Worm (Caenorhabditis elegans): ENCODE measurements around the gene srbc-42.

ce11 chrV:2215352-2215751, 24.3 kb upstream of the srbc-42 start, which contains the start of gene nstp-8:
- TF ChIP-seq unc-39 (tag; optimal IDR thresholded peaks at IDR 0.05) (no peak), nhr-12 (tag; optimal IDR thresholded peaks at IDR 0.05) (no peak), elt-2 (tag; optimal IDR thresholded peaks at IDR 0.05) (no peak), R02D3.7 (tag; optimal IDR thresholded peaks at IDR 0.05) (no peak), ztf-11 (tag; optimal IDR thresholded peaks at IDR 0.05) (no peak), fkh-10 (GFP tag; optimal IDR thresholded peaks at IDR 0.05) (no peak), egl-27 (tag; optimal IDR thresholded peaks at IDR 0.05) (no peak), ceh-82 (tag; optimal IDR thresholded peaks at IDR 0.05) (no peak), lin-39 (tag; optimal IDR thresholded peaks at IDR 0.05) (no peak), nhr-237 (tag; optimal IDR thresholded peaks at IDR 0.05) (no peak), skn-1 (tag; optimal IDR thresholded peaks at IDR 0.05) (no peak)
